Worm (Caenorhabditis elegans) whole organism, young adult: ENCODE data around the gene cone-1.

ENCODE experiments used
- F52B5.7 ChIP-seq: sonication (generic microtip); optimal IDR thresholded peaks from 2 replicates; lab custom pipeline; 2016; ENCODE audit warnings: mild to moderate bottlenecking, missing genetic modification characterization, missing compliant biosample characterization
- Y53G8AR.9 ChIP-seq: fragments of 200-800 bp; sonication (Bioruptor generic); conservative IDR thresholded peaks from 2 replicates; pipeline ENCODE4 v1.3.6; 2022; ENCODE audit warnings: missing genetic modification reagents, missing genetic modification characterization, missing compliant biosample characterization
- dox-1 ChIP-seq: fragments of 200-800 bp; sonication (Bioruptor generic); IDR thresholded peaks from 2 replicates; pipeline ENCODE4 v1.3.6; 2022; ENCODE audit warnings: missing genetic modification reagents, missing genetic modification characterization, missing compliant biosample characterization
- madf-6 ChIP-seq: fragments of 200-800 bp; sonication (Bioruptor generic); IDR thresholded peaks from 2 replicates; pipeline ENCODE4 v1.3.6; 2022; ENCODE audit warnings: missing genetic modification reagents, missing genetic modification characterization, missing compliant biosample characterization
- nhr-80 ChIP-seq: sonication (generic microtip); optimal IDR thresholded peaks from 2 replicates; lab custom pipeline; 2016; ENCODE audit warnings: missing genetic modification characterization, missing compliant biosample characterization
- ztf-18 ChIP-seq: sonication (generic microtip); optimal IDR thresholded peaks from 2 replicates; lab custom pipeline; 2016; ENCODE audit warnings: missing genotype, mild to moderate bottlenecking, missing genetic modification characterization, missing compliant biosample characterization

The cone-1 gene

DNA sequence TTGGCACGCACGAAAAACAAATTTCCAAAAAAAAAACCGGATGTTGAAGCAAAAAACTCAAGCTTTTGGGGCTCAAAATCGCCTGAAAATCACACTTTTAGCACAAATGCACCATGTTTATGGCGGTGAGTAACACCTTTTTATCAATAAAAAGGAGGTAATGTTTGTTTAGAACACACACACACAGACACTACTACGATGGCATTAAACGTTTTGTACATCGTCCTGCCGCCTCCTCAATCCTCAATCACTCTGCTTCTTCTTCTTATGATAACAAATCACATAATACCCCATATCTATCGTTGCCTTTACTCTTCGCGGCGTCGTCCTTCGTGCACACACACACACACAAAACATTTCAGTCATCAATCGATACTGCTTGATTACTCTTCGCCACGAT is 55.8 kb downstream of the cone-1 start, which contains the start of gene gpa-17:
Gene gpa-17 (plus strand): TSS at position 363 of the 400 bp plus-strand sequence.
- TF ChIP-seq dox-1, result no peak; the same call in 1 of the 2 replicates
- peak; percentile 64 for TF ChIP-seq nhr-80 (tag; lab: Kevin White, UChicago)
- no peak for TF ChIP-seq F52B5.7 (tag; lab: Kevin White, UChicago)
- no peak for TF ChIP-seq ztf-18 (tag; lab: Kevin White, UChicago)
- no peak for TF ChIP-seq madf-6
- TF ChIP-seq Y53G8AR.9 (GFP tag; lab: Robert Waterston, UW), result no peak
